Fruit fly (Drosophila melanogaster): Measurements from ENCODE around the gene Zip71B.

The Zip71B gene

dm6 chr3L:14984521-14985150 lies 7.5 kb upstream of the Zip71B start, which contains the start of gene mnd (continued):
- peak; percentile 95 for TF ChIP-seq CG15336 (GFP tag; IDR thresholded peaks at IDR 0.05)
- TF ChIP-seq CG7368 (GFP tag; optimal IDR thresholded peaks at IDR 0.05) = peak; percentile 67
- TF ChIP-seq ss (GFP tag; optimal IDR thresholded peaks at IDR 0.05) = peak; percentile 26 to 56
- peak; percentile 39 for TF ChIP-seq Sox102F (GFP tag; optimal IDR thresholded peaks at IDR 0.05)
- TF ChIP-seq svp (GFP tag) = peak; percentile 72
- TF ChIP-seq vri (GFP tag; optimal IDR thresholded peaks at IDR 0.05) = no peak
- TF ChIP-seq lz (GFP tag; optimal IDR thresholded peaks at IDR 0.05) = peak; percentile 10
- peak; percentile 68 for TF ChIP-seq Eip75B (GFP tag; optimal IDR thresholded peaks at IDR 0.05)
- TF ChIP-seq Ets96B (tag; optimal IDR thresholded peaks at IDR 0.05) = peak; percentile 89
- TF ChIP-seq CG6808 (GFP tag; optimal IDR thresholded peaks at IDR 0.05) = peak; percentile 57
- TF ChIP-seq CG9139 (GFP tag; optimal IDR thresholded peaks at IDR 0.05) = no peak
- TF ChIP-seq Ets21C (GFP tag; optimal IDR thresholded peaks at IDR 0.05) = no peak
- peak; percentile 96 for TF ChIP-seq eg (GFP tag; IDR thresholded peaks at IDR 0.05)

dm6 chr3L:14986340-14986916 lies 5.7 kb upstream of the Zip71B start:
- TF ChIP-seq Eip78C (GFP tag) (peak; percentile 44), lz (GFP tag; optimal IDR thresholded peaks at IDR 0.05) (no peak), Met (GFP tag; optimal IDR thresholded peaks at IDR 0.05) (peak; percentile 1), CG4318 (GFP tag; optimal IDR thresholded peaks at IDR 0.05) (no peak), Hr39 (GFP tag; optimal IDR thresholded peaks at IDR 0.05) (no peak), net (GFP tag; optimal IDR thresholded peaks at IDR 0.05) (no peak), acj6 (GFP tag; optimal IDR thresholded peaks at IDR 0.05) (no peak), CG11902 (GFP tag; optimal IDR thresholded peaks at IDR 0.05) (no peak), svp (GFP tag) (peak; percentile 38), Blimp-1 (GFP tag; optimal IDR thresholded peaks at IDR 0.05) (no peak), fd85E (GFP tag; optimal IDR thresholded peaks at IDR 0.05) (no peak), CG1621 (tag; optimal IDR thresholded peaks at IDR 0.05) (no peak), CG32006 (GFP tag; optimal IDR thresholded peaks at IDR 0.05) (no peak), Hr4 (GFP tag; optimal IDR thresholded peaks at IDR 0.05) (peak; percentile 26), CG7368 (GFP tag; optimal IDR thresholded peaks at IDR 0.05) (no peak), salr (GFP tag; optimal IDR thresholded peaks at IDR 0.05) (no peak), CG3032 (tag; optimal IDR thresholded peaks at IDR 0.05) (no peak), achi (GFP tag; optimal IDR thresholded peaks at IDR 0.05) (no peak), pdm3 (GFP tag; optimal IDR thresholded peaks at IDR 0.05) (no peak), CG8319 (GFP tag; optimal IDR thresholded peaks at IDR 0.05) (no peak), Sox15 (GFP tag; optimal IDR thresholded peaks at IDR 0.05) (no peak), CG31627 (GFP tag; optimal IDR thresholded peaks at IDR 0.05) (no peak), Sox14 (GFP tag; optimal IDR thresholded peaks at IDR 0.05) (no peak), CG16779 (tag; optimal IDR thresholded peaks at IDR 0.05) (no peak), dac (GFP tag; optimal IDR thresholded peaks at IDR 0.05) (no peak), CG6276 (GFP tag; optimal IDR thresholded peaks at IDR 0.05) (no peak), CG6854 (GFP tag; optimal IDR thresholded peaks at IDR 0.05) (no peak)

Measured in whole organism, prepupa.